Worm (Caenorhabditis elegans): ENCODE results near the gene zip-3.

zip-3 gene

DNA sequence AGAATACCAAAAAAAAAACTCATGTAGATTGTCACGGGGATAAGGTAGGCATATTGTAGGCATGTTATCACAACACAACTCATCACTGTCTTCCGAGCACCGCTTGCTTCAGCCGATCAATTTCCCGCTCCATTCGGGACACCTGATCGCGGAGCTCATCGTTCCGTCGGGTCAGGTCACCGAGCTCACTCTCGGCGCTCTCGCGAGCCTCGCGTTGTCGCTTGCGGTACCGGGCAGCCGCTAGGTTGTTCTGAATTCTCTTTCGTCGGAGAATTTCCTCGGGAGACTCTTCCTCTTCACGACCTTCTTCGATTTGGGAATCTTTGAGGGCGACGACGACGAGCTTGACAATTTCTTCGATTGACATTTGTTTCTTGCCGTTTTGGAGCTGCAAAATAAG is 5.3 kb downstream of the zip-3 start:
- TF ChIP-seq ceh-83 (GFP tag; optimal IDR thresholded peaks at IDR 0.05) (no peak), nhr-2 (tag; optimal IDR thresholded peaks at IDR 0.05) (no peak), ztf-11 (tag; optimal IDR thresholded peaks at IDR 0.05) (no peak), snpc-4 (tag; optimal IDR thresholded peaks at IDR 0.05) (no peak)

DNA sequence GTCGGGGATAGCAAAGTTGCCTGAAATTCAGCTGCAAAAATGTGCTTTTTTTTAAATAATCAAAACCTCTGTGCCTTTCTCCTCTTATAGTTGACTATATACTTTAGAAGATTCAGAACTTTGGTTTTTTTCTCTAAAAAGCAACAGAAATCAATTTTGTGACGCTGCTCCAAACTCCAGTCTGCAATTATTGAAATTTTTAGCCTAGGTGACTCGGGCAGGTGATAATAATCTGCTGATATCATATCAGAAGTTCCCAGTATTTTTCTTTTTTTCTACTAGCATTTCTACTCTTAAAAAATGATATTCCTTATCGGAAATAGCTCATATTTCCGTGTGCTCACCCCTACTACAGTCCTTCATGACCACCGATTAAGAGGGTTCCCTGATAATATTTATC is 8.0 kb downstream of the zip-3 start, which contains the start of gene sre-44:
Gene sre-44 (plus strand): TSS at position 301 of the 400 bp plus-strand sequence.
- TF ChIP-seq mep-1 (tag; optimal IDR thresholded peaks at IDR 0.05), result no peak
- TF ChIP-seq nhr-2 (tag; optimal IDR thresholded peaks at IDR 0.05), result no peak
- TF ChIP-seq unc-62 (GFP tag; optimal IDR thresholded peaks at IDR 0.05), result no peak
- no peak for TF ChIP-seq elt-1 (tag; optimal IDR thresholded peaks at IDR 0.05; ENCODE audit: borderline replicate concordance, insufficient read depth)
- no peak for TF ChIP-seq M03D4.4 (tag; optimal IDR thresholded peaks at IDR 0.05)
- TF ChIP-seq ztf-11 (tag; optimal IDR thresholded peaks at IDR 0.05), result no peak
- TF ChIP-seq mab-5 (tag; optimal IDR thresholded peaks at IDR 0.05), result no peak

DNA sequence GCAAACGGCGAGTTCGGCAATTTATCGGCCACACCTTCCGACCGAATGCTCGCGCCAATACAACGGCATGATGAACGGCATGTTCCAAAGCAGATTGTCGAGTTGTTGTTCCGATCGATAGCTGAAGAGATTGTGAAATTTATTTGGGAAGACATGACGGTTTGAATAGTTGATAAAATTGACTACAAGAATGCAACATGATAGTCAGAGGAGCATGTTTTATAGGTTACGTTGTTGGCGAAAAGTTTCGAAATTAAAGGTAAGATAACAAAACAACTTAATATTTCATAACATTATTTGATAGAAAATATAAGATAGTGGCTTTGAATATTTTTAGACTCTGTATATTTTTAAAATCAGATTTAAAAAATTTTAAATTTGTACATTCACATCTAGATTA is 11.7 kb downstream of the zip-3 start:
- TF ChIP-seq sem-2 (GFP tag; optimal IDR thresholded peaks at IDR 0.05) (no peak), sptf-1 (tag; optimal IDR thresholded peaks at IDR 0.05) (no peak), bed-3 (GFP tag; optimal IDR thresholded peaks at IDR 0.05) (no peak), nhr-28 (tag; optimal IDR thresholded peaks at IDR 0.05) (no peak), unc-120 (tag; optimal IDR thresholded peaks at IDR 0.05; ENCODE audit: poor library complexity, severe bottlenecking) (no peak), ces-1 (GFP tag; optimal IDR thresholded peaks at IDR 0.05) (no peak), tbx-8 (GFP tag; optimal IDR thresholded peaks at IDR 0.05) (no peak), flh-1 (GFP tag; optimal IDR thresholded peaks at IDR 0.05) (no peak), elt-1 (tag; optimal IDR thresholded peaks at IDR 0.05; ENCODE audit: borderline replicate concordance, insufficient read depth) (no peak), mep-1 (tag; optimal IDR thresholded peaks at IDR 0.05) (no peak), ceh-43 (GFP tag; optimal IDR thresholded peaks at IDR 0.05) (no peak), blmp-1 (tag; optimal IDR thresholded peaks at IDR 0.05) (no peak), hlh-1 (tag; optimal IDR thresholded peaks at IDR 0.05) (no peak), mls-2 (tag; optimal IDR thresholded peaks at IDR 0.05) (no peak), lsy-2 (tag; optimal IDR thresholded peaks at IDR 0.05) (no peak), nhr-2 (tag; optimal IDR thresholded peaks at IDR 0.05) (no peak), nhr-76 (tag; optimal IDR thresholded peaks at IDR 0.05) (no peak), ham-2 (GFP tag; optimal IDR thresholded peaks at IDR 0.05) (no peak), ceh-83 (GFP tag; optimal IDR thresholded peaks at IDR 0.05) (no peak)

DNA sequence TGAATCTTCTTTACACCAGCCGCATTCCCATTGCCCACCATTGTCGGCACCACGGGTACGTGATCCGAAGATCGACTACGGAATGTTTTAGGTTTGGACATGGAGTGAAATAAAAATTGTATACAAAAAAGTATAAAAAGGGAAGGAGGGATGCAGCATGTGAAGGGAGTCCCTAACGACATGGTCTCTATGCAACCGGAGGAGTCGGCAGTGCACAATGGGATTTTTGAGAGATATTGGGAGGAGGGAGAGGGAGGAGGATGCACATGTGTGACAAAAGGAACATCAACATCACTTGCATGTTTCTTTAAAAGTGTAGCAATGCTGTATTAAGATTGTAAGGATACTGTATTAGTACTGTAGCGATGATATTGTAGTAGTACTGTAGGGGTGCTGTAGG is 17.7 kb downstream of the zip-3 start, which contains the start of gene W07G1.1:
Gene W07G1.1 (minus strand): TSS at position 101 of the 400 bp plus-strand sequence.
- TF ChIP-seq lin-32 (GFP tag; optimal IDR thresholded peaks at IDR 0.05), result no peak
- no peak for TF ChIP-seq nhr-237 (tag; optimal IDR thresholded peaks at IDR 0.05)
- TF ChIP-seq ham-2 (GFP tag; optimal IDR thresholded peaks at IDR 0.05), result no peak
- TF ChIP-seq drap-1 (GFP tag; optimal IDR thresholded peaks at IDR 0.05), result no peak
- TF ChIP-seq pha-4 (tag; optimal IDR thresholded peaks at IDR 0.05), result no peak
- TF ChIP-seq unc-120 (tag; optimal IDR thresholded peaks at IDR 0.05; ENCODE audit: poor library complexity, severe bottlenecking), result no peak
- TF ChIP-seq bed-3 (GFP tag; optimal IDR thresholded peaks at IDR 0.05), result no peak
- TF ChIP-seq mls-2 (tag; optimal IDR thresholded peaks at IDR 0.05), result no peak
- TF ChIP-seq nhr-2 (tag; optimal IDR thresholded peaks at IDR 0.05), result no peak
- TF ChIP-seq nhr-28 (tag; optimal IDR thresholded peaks at IDR 0.05), result no peak
- no peak for TF ChIP-seq mep-1 (tag; optimal IDR thresholded peaks at IDR 0.05)
- no peak for TF ChIP-seq elt-3 (tag; optimal IDR thresholded peaks at IDR 0.05)
- TF ChIP-seq ztf-11 (tag; optimal IDR thresholded peaks at IDR 0.05), result no peak
- TF ChIP-seq sptf-1 (tag; optimal IDR thresholded peaks at IDR 0.05), result no peak
- TF ChIP-seq tbx-8 (GFP tag; optimal IDR thresholded peaks at IDR 0.05), result no peak
- TF ChIP-seq sem-2 (GFP tag; optimal IDR thresholded peaks at IDR 0.05), result no peak
- TF ChIP-seq nhr-12 (tag; optimal IDR thresholded peaks at IDR 0.05), result no peak
- TF ChIP-seq mab-5 (tag; optimal IDR thresholded peaks at IDR 0.05), result no peak
- no peak for TF ChIP-seq blmp-1 (tag; optimal IDR thresholded peaks at IDR 0.05)
- TF ChIP-seq ces-1 (GFP tag; optimal IDR thresholded peaks at IDR 0.05), result no peak

DNA sequence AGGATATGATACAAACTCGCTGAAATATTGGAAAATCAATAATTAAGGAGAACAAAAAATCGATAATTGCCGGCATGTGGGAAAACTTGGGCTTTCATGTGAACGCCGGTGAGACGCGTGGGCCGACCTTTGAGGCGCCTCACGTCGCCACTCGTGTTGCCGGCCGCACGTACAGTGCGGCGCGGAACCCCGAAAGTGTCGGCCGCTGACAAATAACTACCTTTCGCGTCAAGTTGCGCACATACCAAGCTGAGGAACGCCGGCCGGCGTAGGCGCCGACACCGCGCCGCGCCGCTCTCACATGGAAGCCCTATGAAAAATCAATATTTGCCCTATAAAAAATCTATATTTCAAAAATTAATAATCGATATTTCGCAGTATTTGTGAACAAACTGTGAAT is 19.0 kb downstream of the zip-3 start:
- TF ChIP-seq ces-1 (GFP tag; optimal IDR thresholded peaks at IDR 0.05) (no peak), sem-2 (GFP tag; optimal IDR thresholded peaks at IDR 0.05) (no peak), lsy-2 (tag; optimal IDR thresholded peaks at IDR 0.05) (no peak), ceh-43 (GFP tag; optimal IDR thresholded peaks at IDR 0.05) (no peak)
